Worm (Caenorhabditis elegans) whole organism, L2 larva: Measurements from ENCODE around the gene Y54G2A.11.

Experiments
- C34F6.9 ChIP-seq: fragments of 150-350 bp; optimal IDR thresholded peaks from 2 replicates; lab custom pipeline; 2014; ENCODE audit warnings: missing biosample characterization, missing genetic modification characterization
- F13H6.1 ChIP-seq: sonication (generic microtip); optimal IDR thresholded peaks from 2 replicates; lab custom pipeline; 2016; ENCODE audit warnings: missing genetic modification characterization, missing compliant biosample characterization
- R02D3.7 ChIP-seq: fragments of 150-350 bp; optimal IDR thresholded peaks from 2 replicates; lab custom pipeline; 2014; ENCODE audit warnings: missing biosample characterization, missing genetic modification characterization
- Y55F3AM.14 ChIP-seq: fragments of 200-800 bp; sonication (Bioruptor generic); optimal IDR thresholded peaks from 2 replicates; lab custom pipeline; 2018; ENCODE audit warnings: mild to moderate bottlenecking, missing genetic modification characterization, missing compliant biosample characterization
- ZK546.5 ChIP-seq: sonication (generic microtip); optimal IDR thresholded peaks from 2 replicates; lab custom pipeline; 2017; ENCODE audit warnings: missing biosample characterization, missing genetic modification characterization
- alr-1 ChIP-seq: fragments of 150-350 bp; optimal IDR thresholded peaks from 2 replicates; lab custom pipeline; 2014; ENCODE audit warnings: missing biosample characterization, missing genetic modification characterization
- aly-2 ChIP-seq: fragments of 150-350 bp; optimal IDR thresholded peaks from 2 replicates; lab custom pipeline; 2014; ENCODE audit warnings: missing biosample characterization, missing genetic modification characterization
- ama-1 ChIP-seq: fragments of 150-350 bp; optimal IDR thresholded peaks from 2 replicates; lab custom pipeline; 2018; ENCODE audit warnings: inconsistent platforms
- blmp-1 ChIP-seq: sonication (generic microtip); optimal IDR thresholded peaks from 2 replicates; lab custom pipeline; 2017; ENCODE audit warnings: missing genetic modification characterization, mild to moderate bottlenecking, missing compliant biosample characterization, antibody characterized with exemption, moderate library complexity; ENCODE audit not compliant: insufficient read depth
- ceh-16 ChIP-seq: fragments of 150-350 bp; optimal IDR thresholded peaks from 2 replicates; lab custom pipeline; 2014; ENCODE audit warnings: missing biosample characterization, missing genetic modification characterization
- ceh-82 ChIP-seq: fragments of 150-350 bp; optimal IDR thresholded peaks from 2 replicates; lab custom pipeline; 2014; ENCODE audit warnings: missing biosample characterization, missing genetic modification characterization
- crh-2 ChIP-seq: sonication (generic microtip); optimal IDR thresholded peaks from 2 replicates; lab custom pipeline; 2017; ENCODE audit warnings: missing biosample characterization, missing genetic modification characterization
- dmd-4 ChIP-seq: sonication (generic microtip); optimal IDR thresholded peaks from 2 replicates; lab custom pipeline; 2017; ENCODE audit warnings: missing biosample characterization, missing genetic modification characterization
- egl-27 ChIP-seq: sonication (generic microtip); optimal IDR thresholded peaks from 3 replicates; lab custom pipeline; 2017; ENCODE audit warnings: missing biosample characterization, missing genetic modification reagents, missing genetic modification characterization
- elt-3 ChIP-seq: sonication (generic microtip); optimal IDR thresholded peaks from 2 replicates; lab custom pipeline; 2017; ENCODE audit warnings: missing biosample characterization, missing genetic modification characterization
- fos-1 ChIP-seq: fragments of 150-350 bp; optimal IDR thresholded peaks from 2 replicates; lab custom pipeline; 2014; ENCODE audit warnings: missing biosample characterization, missing genetic modification characterization
- gmeb-1 ChIP-seq: fragments of 150-350 bp; optimal IDR thresholded peaks from 2 replicates; lab custom pipeline; 2014; ENCODE audit warnings: missing biosample characterization, missing genetic modification characterization
- lin-11 ChIP-seq: fragments of 150-350 bp; sonication (generic microtip); optimal IDR thresholded peaks from 2 replicates; lab custom pipeline; 2014; ENCODE audit warnings: missing biosample characterization, missing genetic modification characterization, inconsistent platforms, mixed read lengths
- lin-13 ChIP-seq: fragments of 150-350 bp; optimal IDR thresholded peaks from 2 replicates; lab custom pipeline; 2014; ENCODE audit warnings: missing biosample characterization, missing genetic modification reagents, missing genetic modification characterization
- lin-39 ChIP-seq: fragments of 150-350 bp; optimal IDR thresholded peaks from 2 replicates; lab custom pipeline; 2014; ENCODE audit warnings: missing biosample characterization, missing genetic modification reagents, missing genetic modification characterization
- lsy-2 ChIP-seq, 2 experiments: fragments of 150-350 bp in 1 of 2; sonication (generic microtip) in 1 of 2; optimal IDR thresholded peaks; 2 replicates each; lab custom pipeline; 2014 to 2017; ENCODE audit warnings: missing biosample characterization in 2 of 2, missing genetic modification characterization in 2 of 2
- mab-5 ChIP-seq: fragments of 150-350 bp; optimal IDR thresholded peaks from 2 replicates; lab custom pipeline; 2014; ENCODE audit warnings: missing biosample characterization, missing genetic modification characterization
- mbf-1 ChIP-seq: sonication (generic microtip); optimal IDR thresholded peaks from 2 replicates; lab custom pipeline; 2017; ENCODE audit warnings: missing biosample characterization, missing genetic modification characterization
- mdl-1 ChIP-seq, 2 experiments: fragments of 150-350 bp in 1 of 2; sonication (generic microtip) in 1 of 2; optimal IDR thresholded peaks; 2 replicates each; lab custom pipeline; 2017; ENCODE audit warnings: missing biosample characterization in 2 of 2, missing genetic modification characterization in 2 of 2
- nhr-10 ChIP-seq: sonication (generic microtip); optimal IDR thresholded peaks from 2 replicates; lab custom pipeline; 2017; ENCODE audit warnings: missing biosample characterization, missing genetic modification characterization
- nhr-11 ChIP-seq: fragments of 150-350 bp; optimal IDR thresholded peaks from 2 replicates; lab custom pipeline; 2014; ENCODE audit warnings: missing biosample characterization, missing genetic modification characterization
- nhr-12 ChIP-seq: fragments of 150-350 bp; optimal IDR thresholded peaks from 2 replicates; lab custom pipeline; 2014; ENCODE audit warnings: missing biosample characterization, missing genetic modification characterization
- nhr-129 ChIP-seq: fragments of 150-350 bp; optimal IDR thresholded peaks from 2 replicates; lab custom pipeline; 2014; ENCODE audit warnings: missing biosample characterization, missing genetic modification characterization
- nhr-21 ChIP-seq: fragments of 150-350 bp; optimal IDR thresholded peaks from 2 replicates; lab custom pipeline; 2014; ENCODE audit warnings: missing biosample characterization, missing genetic modification characterization
- nhr-23 ChIP-seq: fragments of 150-350 bp; optimal IDR thresholded peaks from 2 replicates; lab custom pipeline; 2014; ENCODE audit warnings: missing biosample characterization, missing genetic modification reagents, missing genetic modification characterization
- nhr-237 ChIP-seq: fragments of 150-350 bp; optimal IDR thresholded peaks from 2 replicates; lab custom pipeline; 2014; ENCODE audit warnings: missing biosample characterization, missing genetic modification characterization
- nhr-25 ChIP-seq: fragments of 150-350 bp; sonication (generic microtip); optimal IDR thresholded peaks from 3 replicates; lab custom pipeline; 2014; ENCODE audit warnings: missing biosample characterization, missing genetic modification characterization
- nhr-6 ChIP-seq: fragments of 150-350 bp; optimal IDR thresholded peaks from 2 replicates; lab custom pipeline; 2014; ENCODE audit warnings: missing biosample characterization, missing genetic modification characterization
- nhr-77 ChIP-seq: fragments of 150-350 bp; optimal IDR thresholded peaks from 2 replicates; lab custom pipeline; 2014; ENCODE audit warnings: missing biosample characterization, missing genetic modification characterization
- peb-1 ChIP-seq: fragments of 150-350 bp; optimal IDR thresholded peaks from 2 replicates; lab custom pipeline; 2014; ENCODE audit warnings: missing biosample characterization, missing genetic modification characterization
- sem-4 ChIP-seq: fragments of 150-350 bp; optimal IDR thresholded peaks from 2 replicates; lab custom pipeline; 2014; ENCODE audit warnings: missing biosample characterization, missing genetic modification reagents, missing genetic modification characterization
- skn-1 ChIP-seq: sonication (generic microtip); optimal IDR thresholded peaks from 2 replicates; lab custom pipeline; 2017; ENCODE audit warnings: missing biosample characterization, missing genetic modification characterization
- sma-3 ChIP-seq: sonication (generic microtip); optimal IDR thresholded peaks from 2 replicates; lab custom pipeline; 2016; ENCODE audit warnings: missing genetic modification reagents, missing genetic modification characterization, missing compliant biosample characterization
- sma-9 ChIP-seq, 2 experiments: fragments of 150-350 bp in 1 of 2; sonication (generic microtip) in 1 of 2; optimal IDR thresholded peaks; 2 replicates each; lab custom pipeline; 2014 to 2016; ENCODE audit warnings: missing genetic modification characterization in 2 of 2, mild to moderate bottlenecking in 1 of 2, missing biosample characterization in 1 of 2, missing compliant biosample characterization in 1 of 2, missing genetic modification reagents in 1 of 2, moderate library complexity in 1 of 2
- snpc-4 ChIP-seq: fragments of 150-350 bp; optimal IDR thresholded peaks from 2 replicates; lab custom pipeline; 2014; ENCODE audit warnings: missing biosample characterization, missing genetic modification characterization
- unc-39 ChIP-seq: fragments of 150-350 bp; optimal IDR thresholded peaks from 2 replicates; lab custom pipeline; 2014; ENCODE audit warnings: missing biosample characterization, missing genetic modification characterization
- unc-55 ChIP-seq: fragments of 150-350 bp; sonication (generic microtip); optimal IDR thresholded peaks from 3 replicates; lab custom pipeline; 2014; ENCODE audit warnings: missing biosample characterization, missing genetic modification reagents, missing genetic modification characterization
- unc-62 ChIP-seq: fragments of 150-350 bp; optimal IDR thresholded peaks from 2 replicates; lab custom pipeline; 2014; ENCODE audit warnings: missing biosample characterization, missing genetic modification reagents, missing genetic modification characterization
- zag-1 ChIP-seq: fragments of 150-350 bp; optimal IDR thresholded peaks from 2 replicates; lab custom pipeline; 2014; ENCODE audit warnings: missing biosample characterization, missing genetic modification characterization
- ztf-1 ChIP-seq: fragments of 200-800 bp; sonication (Bioruptor generic); conservative IDR thresholded peaks from 2 replicates; pipeline ENCODE4 v1.3.6; 2022; ENCODE audit warnings: missing genetic modification characterization, missing compliant biosample characterization
- ztf-11 ChIP-seq: sonication (generic microtip); optimal IDR thresholded peaks from 2 replicates; lab custom pipeline; 2017; ENCODE audit warnings: missing biosample characterization, missing genetic modification characterization
- ztf-4 ChIP-seq: fragments of 150-350 bp; optimal IDR thresholded peaks from 2 replicates; lab custom pipeline; 2014; ENCODE audit warnings: missing biosample characterization, missing genetic modification characterization

Y54G2A.11 gene

ce11 chrIV:2736575-2736974, 35.0 kb downstream of the Y54G2A.11 start:
- TF ChIP-seq ZK546.5 (tag; lab: Kevin White, UChicago) (no peak), nhr-21 (tag; lab: Kevin White, UChicago) (no peak), nhr-129 (no peak), blmp-1 (no peak), gmeb-1 (tag; lab: Kevin White, UChicago) (no peak), nhr-11 (tag; lab: Kevin White, UChicago) (no peak)

ce11 chrIV:2734675-2735074, 36.9 kb downstream of the Y54G2A.11 start:
- TF ChIP-seq lsy-2 (tag; optimal IDR thresholded peaks at IDR 0.05; lab: Kevin White, UChicago), result peak in 1 of 2 experiments; percentile 13
- TF ChIP-seq nhr-237 (tag; lab: Kevin White, UChicago), result no peak
- no peak for TF ChIP-seq fos-1 (tag; lab: Kevin White, UChicago)
- TF ChIP-seq nhr-21 (tag; lab: Kevin White, UChicago), result peak; percentile 53
- no peak for TF ChIP-seq gmeb-1 (tag; lab: Kevin White, UChicago)
- TF ChIP-seq skn-1 (tag; lab: Kevin White, UChicago), result no peak

ce11 chrIV:2729957-2730356, 41.6 kb downstream of the Y54G2A.11 start, which contains the start of gene Y94H6A.2:
TSS of gene Y94H6A.2 (plus strand) at chrIV:2730292.
- TF ChIP-seq nhr-129 (no peak), fos-1 (tag; lab: Kevin White, UChicago) (peak; percentile 76), elt-3 (tag; lab: Kevin White, UChicago) (no peak)

DNA sequence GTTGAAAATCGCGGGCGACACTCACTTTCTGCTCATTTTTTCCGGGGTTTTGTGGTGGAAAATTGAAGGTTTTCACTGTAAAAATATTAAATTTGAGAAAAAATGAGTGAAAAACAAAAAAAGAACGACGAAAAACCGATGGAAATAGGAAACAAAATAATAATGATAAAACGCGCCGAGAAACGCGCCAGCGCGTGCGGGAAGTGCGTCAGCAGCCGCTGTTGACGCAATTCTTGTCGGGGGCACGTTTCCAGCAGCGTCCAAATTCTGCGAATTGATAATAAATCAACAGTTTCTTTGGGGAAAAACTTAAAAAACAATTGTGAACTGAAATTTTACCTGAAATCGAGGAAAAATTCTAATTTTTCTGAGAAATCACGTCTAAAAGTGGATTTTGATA, 45.8 kb downstream of the Y54G2A.11 start, which contains the start of gene ubxn-2:
ubxn-2 (minus strand) TSS at position 36 of the 400 bp plus-strand sequence.
- peak; percentile 31 for TF ChIP-seq fos-1 (tag; lab: Kevin White, UChicago)
- TF ChIP-seq unc-39 (tag; lab: Kevin White, UChicago), result no peak
- peak; percentile 12 for TF ChIP-seq snpc-4 (tag; lab: Kevin White, UChicago)
- TF ChIP-seq dmd-4 (tag; lab: Kevin White, UChicago), result no peak
- TF ChIP-seq mdl-1 (tag; optimal IDR thresholded peaks at IDR 0.05; lab: Kevin White, UChicago), result peak in 1 of 2 experiments; percentile 25
- peak; percentile 33 for TF ChIP-seq mab-5 (tag; lab: Kevin White, UChicago)
- TF ChIP-seq elt-3 (tag; lab: Kevin White, UChicago), result no peak
- TF ChIP-seq nhr-21 (tag; lab: Kevin White, UChicago), result peak; percentile 44
- TF ChIP-seq gmeb-1 (tag; lab: Kevin White, UChicago), result peak; percentile 87
- TF ChIP-seq lin-39 (tag; lab: Kevin White, UChicago), result no peak
- TF ChIP-seq lin-11, result peak; percentile 61
- peak; percentile 5 for TF ChIP-seq nhr-10
- peak; percentile 78 for TF ChIP-seq F13H6.1 (tag; lab: Kevin White, UChicago)
- TF ChIP-seq ama-1 (lab: Kevin White, UChicago), result no peak
- TF ChIP-seq skn-1 (tag; lab: Kevin White, UChicago), result no peak
- peak; percentile 9 for TF ChIP-seq zag-1 (tag; lab: Kevin White, UChicago)
- TF ChIP-seq ZK546.5 (tag; lab: Kevin White, UChicago), result no peak
- no peak for TF ChIP-seq nhr-23 (tag; lab: Kevin White, UChicago)
- peak; percentile 44 for TF ChIP-seq sem-4 (tag; lab: Kevin White, UChicago)
- no peak for TF ChIP-seq alr-1
- no peak for TF ChIP-seq mbf-1 (tag; lab: Kevin White, UChicago)
- TF ChIP-seq lin-13, result peak; percentile 88
- TF ChIP-seq sma-9 (GFP tag; optimal IDR thresholded peaks at IDR 0.05; lab: Kevin White, UChicago), result no peak
- TF ChIP-seq sma-9 (tag; optimal IDR thresholded peaks at IDR 0.05; lab: Kevin White, UChicago), result no peak
- TF ChIP-seq sma-3, result peak; percentile 75
- peak; percentile 82 to 90 for TF ChIP-seq lsy-2 (tag; optimal IDR thresholded peaks at IDR 0.05; lab: Kevin White, UChicago)
- TF ChIP-seq nhr-6 (tag; lab: Kevin White, UChicago), result no peak
- no peak for TF ChIP-seq ztf-1 (GFP tag; lab: Robert Waterston, UW)
- no peak for TF ChIP-seq nhr-12 (tag; lab: Kevin White, UChicago)
- TF ChIP-seq egl-27 (tag; lab: Kevin White, UChicago), result no peak
- peak; percentile 74 for TF ChIP-seq nhr-25
- no peak for TF ChIP-seq aly-2 (tag; lab: Kevin White, UChicago)
- TF ChIP-seq unc-55, result peak; percentile 85
- no peak for TF ChIP-seq nhr-11 (tag; lab: Kevin White, UChicago)
- TF ChIP-seq unc-62 (GFP tag; lab: Kevin White, UChicago), result no peak
- no peak for TF ChIP-seq Y55F3AM.14 (GFP tag; lab: Kevin White, UChicago)
- no peak for TF ChIP-seq ztf-4 (tag; lab: Kevin White, UChicago)
- TF ChIP-seq peb-1 (tag; lab: Kevin White, UChicago), result no peak
- peak; percentile 10 for TF ChIP-seq ceh-82 (tag; lab: Kevin White, UChicago)
- TF ChIP-seq blmp-1, result no peak
- TF ChIP-seq R02D3.7 (tag; lab: Kevin White, UChicago), result no peak
- TF ChIP-seq crh-2 (tag; lab: Kevin White, UChicago), result peak; percentile 59
- peak; percentile 79 for TF ChIP-seq C34F6.9
- TF ChIP-seq ceh-16 (tag; lab: Kevin White, UChicago), result peak; percentile 22
- TF ChIP-seq nhr-77 (tag; lab: Kevin White, UChicago), result no peak
- no peak for TF ChIP-seq ztf-11
